Fruit fly (Drosophila melanogaster) whole organism, embryonic: ENCODE measurements around the gene Ptp99A.
A peak's percentile ranks its signal among the peaks of the same experiment; 100 is the strongest.

Source experiments
- Adf1 ChIP-seq: fragments of 200-800 bp; sonication (Bioruptor generic); IDR thresholded peaks from 2 replicates; pipeline ENCODE4 v1.3.6; 2022; ENCODE audit warnings: missing biosample characterization, missing genetic modification characterization
- Awh ChIP-seq: fragments of 200-800 bp; sonication (Bioruptor generic); IDR thresholded peaks from 2 replicates; pipeline ENCODE4, ENCODE4 v1.3.6; 2022; ENCODE audit warnings: missing biosample characterization, missing genetic modification characterization
- CG11696 ChIP-seq: fragments of 200-800 bp; sonication (Bioruptor generic); IDR thresholded peaks from 2 replicates; pipeline ENCODE4 v1.3.6; 2022; ENCODE audit warnings: missing biosample characterization, missing genetic modification characterization
- CG13287 ChIP-seq: fragments of 200-800 bp; sonication (Bioruptor generic); IDR thresholded peaks from 2 replicates; pipeline ENCODE4 v1.3.6; 2022; ENCODE audit warnings: missing biosample characterization, missing genetic modification characterization; ENCODE audit not compliant: partially characterized antibody
- CG13296 ChIP-seq: fragments of 200-800 bp; sonication (Bioruptor generic); optimal IDR thresholded peaks from 3 replicates; lab custom pipeline; 2018; ENCODE audit warnings: missing biosample characterization, mild to moderate bottlenecking, missing genetic modification characterization
- CG17361 ChIP-seq: fragments of 200-800 bp; sonication (Bioruptor generic); IDR thresholded peaks from 3 replicates; pipeline ENCODE4 v1.3.6; 2022; ENCODE audit warnings: missing biosample characterization, missing genetic modification characterization
- CG17829 ChIP-seq: fragments of 200-800 bp; optimal IDR thresholded peaks from 2 replicates; lab custom pipeline; 2019; ENCODE audit warnings: missing biosample characterization, mild to moderate bottlenecking, missing genetic modification characterization, moderate library complexity
- CG18476 ChIP-seq: fragments of 200-800 bp; sonication (Bioruptor generic); optimal IDR thresholded peaks from 2 replicates; lab custom pipeline; 2016; ENCODE audit warnings: missing biosample characterization, mild to moderate bottlenecking, missing genetic modification characterization
- CG2712 ChIP-seq: fragments of 200-800 bp; optimal IDR thresholded peaks from 3 replicates; lab custom pipeline; 2019; ENCODE audit warnings: missing biosample characterization, mild to moderate bottlenecking, missing genetic modification characterization, moderate library complexity
- CG33557 ChIP-seq: fragments of 200-800 bp; sonication (Bioruptor generic); optimal IDR thresholded peaks from 2 replicates; lab custom pipeline; 2019; ENCODE audit warnings: missing biosample characterization, mild to moderate bottlenecking, missing genetic modification characterization, moderate library complexity
- CG34224 ChIP-seq: fragments of 200-800 bp; sonication (Bioruptor generic); IDR thresholded peaks from 3 replicates; pipeline ENCODE4 v1.3.6; 2022; ENCODE audit warnings: missing biosample characterization, missing genetic modification characterization; ENCODE audit not compliant: partially characterized antibody
- CG4424 ChIP-seq: fragments of 200-800 bp; sonication (Bioruptor generic); optimal IDR thresholded peaks from 3 replicates; lab custom pipeline; 2016; ENCODE audit warnings: missing biosample characterization, missing genetic modification characterization
- CG6272 ChIP-seq: fragments of 200-800 bp; sonication (Bioruptor generic); IDR thresholded peaks from 2 replicates; pipeline ENCODE4 v1.3.6; 2022; ENCODE audit warnings: missing biosample characterization, missing genetic modification characterization
- CG8281 ChIP-seq: fragments of 200-800 bp; sonication (Bioruptor generic); optimal IDR thresholded peaks from 2 replicates; lab custom pipeline; 2018; ENCODE audit warnings: missing biosample characterization, mild to moderate bottlenecking, missing genetic modification characterization, moderate library complexity
- CoRest ChIP-seq: fragments of 200-800 bp; sonication (Bioruptor generic); optimal IDR thresholded peaks from 3 replicates; lab custom pipeline; 2018; ENCODE audit warnings: missing biosample characterization, mild to moderate bottlenecking, missing genetic modification characterization, moderate library complexity
- CrebB ChIP-seq: fragments of 200-800 bp; sonication (Bioruptor generic); optimal IDR thresholded peaks from 3 replicates; lab custom pipeline; 2018; ENCODE audit warnings: missing biosample characterization, mild to moderate bottlenecking, missing genetic modification characterization
- Dip3 ChIP-seq: fragments of 200-800 bp; sonication (Bioruptor generic); optimal IDR thresholded peaks from 3 replicates; lab custom pipeline; 2016; ENCODE audit warnings: missing biosample characterization, missing genetic modification characterization
- Drgx ChIP-seq: fragments of 200-800 bp; sonication (Bioruptor generic); IDR thresholded peaks from 2 replicates; pipeline ENCODE4 v1.3.6; 2022; ENCODE audit warnings: missing biosample characterization, missing genetic modification characterization
- E2f1 ChIP-seq: fragments of 200-800 bp; sonication (Bioruptor generic); IDR thresholded peaks from 2 replicates; pipeline ENCODE4 v1.3.6; 2022; ENCODE audit warnings: missing biosample characterization, missing genetic modification characterization
- HLH54F ChIP-seq: fragments of 200-800 bp; sonication (Bioruptor generic); optimal IDR thresholded peaks from 3 replicates; lab custom pipeline; 2016; ENCODE audit warnings: missing biosample characterization, missing genetic modification characterization
- HLHmδ ChIP-seq: fragments of 200-800 bp; sonication (Bioruptor generic); optimal IDR thresholded peaks from 2 replicates; lab custom pipeline; 2018; ENCODE audit warnings: missing biosample characterization, mild to moderate bottlenecking, missing genetic modification characterization, moderate library complexity
- Mad ChIP-seq: fragments of 200-800 bp; sonication (Bioruptor generic); optimal IDR thresholded peaks from 2 replicates; lab custom pipeline; 2016; ENCODE audit warnings: missing biosample characterization, missing genetic modification characterization
- Tbp ChIP-seq: fragments of >200 bp; optimal IDR thresholded peaks from 2 replicates; lab custom pipeline; 2018; ENCODE audit warnings: missing biosample characterization, missing genetic modification characterization
- Xrp1 ChIP-seq: fragments of 200-800 bp; sonication (Bioruptor generic); IDR thresholded peaks from 2 replicates; pipeline ENCODE4 v1.3.6; 2022; ENCODE audit warnings: missing biosample characterization, missing genetic modification characterization
- ato ChIP-seq: fragments of 200-800 bp; sonication (Bioruptor generic); IDR thresholded peaks from 2 replicates; pipeline ENCODE4 v1.3.6; 2022; ENCODE audit warnings: missing biosample characterization, missing genetic modification characterization; ENCODE audit not compliant: partially characterized antibody
- crol ChIP-seq: fragments of 200-800 bp; sonication (Bioruptor generic); IDR thresholded peaks from 2 replicates; pipeline ENCODE4 v1.3.6; 2022; ENCODE audit warnings: missing biosample characterization, missing genetic modification characterization
- danr ChIP-seq: fragments of 200-800 bp; sonication (Bioruptor generic); IDR thresholded peaks from 2 replicates; pipeline ENCODE4 v1.3.6; 2022; ENCODE audit warnings: missing biosample characterization, missing genetic modification characterization
- disco-r ChIP-seq: fragments of 200-800 bp; sonication (Bioruptor generic); optimal IDR thresholded peaks from 2 replicates; lab custom pipeline; 2016; ENCODE audit warnings: missing biosample characterization, missing genetic modification characterization
- fu2 ChIP-seq: fragments of 200-800 bp; sonication (Bioruptor generic); optimal IDR thresholded peaks from 2 replicates; lab custom pipeline; 2016; ENCODE audit warnings: missing biosample characterization, missing genetic modification characterization
- grau ChIP-seq: fragments of 200-800 bp; optimal IDR thresholded peaks from 3 replicates; lab custom pipeline; 2019; ENCODE audit warnings: missing biosample characterization, mild to moderate bottlenecking, missing genetic modification characterization, moderate library complexity
- her ChIP-seq: fragments of 200-800 bp; sonication (Bioruptor generic); optimal IDR thresholded peaks from 2 replicates; lab custom pipeline; 2016; ENCODE audit warnings: missing biosample characterization, missing genetic modification characterization
- knrl ChIP-seq: fragments of 200-800 bp; sonication (Bioruptor generic); IDR thresholded peaks from 3 replicates; pipeline ENCODE4 v1.3.6; 2022; ENCODE audit warnings: missing biosample characterization, missing genetic modification characterization; ENCODE audit not compliant: partially characterized antibody
- lbe ChIP-seq: fragments of 200-800 bp; sonication (Bioruptor generic); optimal IDR thresholded peaks from 2 replicates; lab custom pipeline; 2016; ENCODE audit warnings: missing biosample characterization, mild to moderate bottlenecking, missing genetic modification characterization
- pita ChIP-seq: fragments of 200-800 bp; sonication (Bioruptor generic); optimal IDR thresholded peaks from 2 replicates; lab custom pipeline; 2017; ENCODE audit warnings: missing biosample characterization, mild to moderate bottlenecking, missing genetic modification characterization
- prd ChIP-seq, 3 experiments: fragments of >200 bp in 2 of 3; fragments of 200-800 bp in 1 of 3; sonication (Bioruptor generic) in 1 of 3; optimal IDR thresholded peaks in 2 of 3; IDR thresholded peaks in 1 of 3; 2 replicates in 2 of 3; 3 replicates in 1 of 3; pipeline versions ENCODE4 v1.3.6 to Lab custom; 2017 to 2022; ENCODE audit warnings: missing biosample characterization in 1 of 3, missing genetic modification characterization in 1 of 3
- rib ChIP-seq: fragments of 200-800 bp; sonication (Bioruptor generic); IDR thresholded peaks from 2 replicates; pipeline ENCODE4 v1.3.6; 2022; ENCODE audit warnings: missing biosample characterization, missing genetic modification characterization
- row ChIP-seq: fragments of 200-800 bp; sonication (Bioruptor generic); IDR thresholded peaks from 3 replicates; pipeline ENCODE4 v1.3.6; 2022; ENCODE audit warnings: missing biosample characterization, missing genetic modification characterization
- sens-2 ChIP-seq: fragments of 200-800 bp; sonication (Bioruptor generic); IDR thresholded peaks from 2 replicates; pipeline ENCODE4 v1.3.6; 2022; ENCODE audit warnings: missing biosample characterization, missing genetic modification characterization
- so ChIP-seq: fragments of 200-800 bp; sonication (Bioruptor generic); IDR thresholded peaks from 3 replicates; pipeline ENCODE4 v1.3.6; 2022; ENCODE audit warnings: missing biosample characterization, missing genetic modification characterization
- tin ChIP-seq: fragments of 200-800 bp; sonication (Bioruptor generic); optimal IDR thresholded peaks from 3 replicates; lab custom pipeline; 2016; ENCODE audit warnings: missing biosample characterization, missing genetic modification characterization
- vvl ChIP-seq: fragments of 200-800 bp; sonication (Bioruptor generic); IDR thresholded peaks from 2 replicates; pipeline ENCODE4 v1.3.6; 2022; ENCODE audit warnings: missing biosample characterization, missing genetic modification characterization
- zfh1 ChIP-seq: fragments of 200-800 bp; sonication (Bioruptor generic); IDR thresholded peaks from 3 replicates; pipeline ENCODE4 v1.3.6; 2022; ENCODE audit warnings: missing biosample characterization, missing genetic modification characterization

Gene Ptp99A

dm6 chr3R:29503406-29504116 is 126.1 kb downstream of the Ptp99A start, which contains the start of gene Trc8 (continued):
- TF ChIP-seq CG13287 (peak; percentile 90), tin (GFP tag; lab: Kevin White, UChicago) (no peak), HLH54F (GFP tag; lab: Kevin White, UChicago) (peak; percentile 1), her (peak; percentile 42), Tbp (no peak), pita (no peak), sens-2 (GFP tag; lab: Robert Waterston, UW) (no peak), CG34224 (peak; percentile 85), CG33557 (GFP tag; lab: Kevin White, UChicago) (no peak), CrebB (tag; lab: Kevin White, UChicago) (no peak), knrl (peak; percentile 82), CG13296 (GFP tag; lab: Kevin White, UChicago) (no peak), E2f1 (GFP tag; lab: Robert Waterston, UW) (no peak), HLHmδ (GFP tag; lab: Kevin White, UChicago) (no peak), zfh1 (GFP tag; lab: Robert Waterston, UW) (no peak), Dip3 (GFP tag; lab: Kevin White, UChicago) (no peak), CG6272 (peak; percentile 43; the same call in 1 of the 2 replicates), row (peak; percentile 25; the same call in 1 of the 3 replicates), CG18476 (GFP tag; lab: Kevin White, UChicago) (no peak), Adf1 (GFP tag; lab: Robert Waterston, UW) (peak; percentile 87), rib (peak; percentile 61), Mad (GFP tag; lab: Kevin White, UChicago) (no peak)

dm6 chr3R:29506581-29506980 is 129.1 kb downstream of the Ptp99A start:
- no peak for TF ChIP-seq so (GFP tag; lab: Robert Waterston, UW)
- TF ChIP-seq CG2712 (tag; lab: Kevin White, UChicago) = peak; percentile 6
- TF ChIP-seq danr = 0 out of 2 replicates have a peak, but pooled peaks have one; percentile 8
- TF ChIP-seq vvl = 0 out of 2 replicates have a peak, but pooled peaks have one; percentile 33
- TF ChIP-seq Drgx (GFP tag; lab: Robert Waterston, UW) = peak; percentile 33; the same call in 1 of the 2 replicates
- no peak for TF ChIP-seq ato (GFP tag; lab: Robert Waterston, UW)
- TF ChIP-seq CG11696 = no peak
- TF ChIP-seq prd (optimal IDR thresholded peaks at IDR 0.05; lab: Kevin White, UChicago) = no peak
- TF ChIP-seq prd (GFP tag; IDR thresholded peaks at IDR 0.05; lab: Robert Waterston, UW) = peak; percentile 38; the same call in 2 of the 3 replicates
- peak; percentile 55 for TF ChIP-seq lbe (GFP tag; lab: Kevin White, UChicago)
- peak; percentile 54; the same call in 1 of the 2 replicates for TF ChIP-seq Xrp1
- peak; percentile 40; the same call in 1 of the 3 replicates for TF ChIP-seq zfh1 (GFP tag; lab: Robert Waterston, UW)
- peak; percentile 47 for TF ChIP-seq crol (GFP tag; lab: Robert Waterston, UW)
- TF ChIP-seq CG17829 (tag; lab: Kevin White, UChicago) = peak; percentile 27
- TF ChIP-seq Awh (GFP tag; lab: Robert Waterston, UW) = 0 out of 2 replicates have a peak, but pooled peaks have one; percentile 42
- no peak for TF ChIP-seq CG4424 (GFP tag; lab: Kevin White, UChicago)

- TF ChIP-seq fu2 = no peak
- TF ChIP-seq disco-r (GFP tag; lab: Kevin White, UChicago) = no peak
- TF ChIP-seq grau = peak; percentile 56
- TF ChIP-seq knrl = no peak
- TF ChIP-seq CG8281 (tag; lab: Kevin White, UChicago) = peak; percentile 97
- no peak for TF ChIP-seq CoRest (tag; lab: Kevin White, UChicago)
- TF ChIP-seq CG17361 (GFP tag; lab: Robert Waterston, UW) = 0 out of 3 replicates have a peak, but pooled peaks have one; percentile 17
These were observed 131.3 kb downstream of the Ptp99A start for dm6 chr3R:29508551-29509266.
